Fruit fly (Drosophila melanogaster) whole organism, wandering third instar larva: Measurements from ENCODE around the gene spir.

Experiments
- Abd-B ChIP-seq: fragments of >200 bp; optimal IDR thresholded peaks from 2 replicates; lab custom pipeline; 2017; ENCODE audit warnings: missing biosample characterization, missing genetic modification characterization
- CG32264 ChIP-seq: fragments of 200-800 bp; sonication (Bioruptor generic); optimal IDR thresholded peaks from 2 replicates; lab custom pipeline; 2016; ENCODE audit warnings: missing biosample characterization, missing genetic modification characterization
- CG9705 ChIP-seq: fragments of 200-800 bp; sonication (Bioruptor generic); optimal IDR thresholded peaks from 2 replicates; lab custom pipeline; 2018; ENCODE audit warnings: missing biosample characterization, mild to moderate bottlenecking, missing genetic modification characterization
- CrebA ChIP-seq: fragments of 200-800 bp; sonication (Bioruptor generic); optimal IDR thresholded peaks from 2 replicates; lab custom pipeline; 2016; ENCODE audit warnings: missing biosample characterization, mild to moderate bottlenecking, missing genetic modification characterization, borderline replicate concordance
- Dfd ChIP-seq: fragments of >200 bp; optimal IDR thresholded peaks from 2 replicates; lab custom pipeline; 2017; ENCODE audit warnings: missing biosample characterization, missing genetic modification characterization
- GATAd ChIP-seq: sonication (Bioruptor generic); optimal IDR thresholded peaks from 2 replicates; lab custom pipeline; 2016; ENCODE audit warnings: missing biosample characterization, missing genetic modification characterization
- HLH106 ChIP-seq: fragments of 200-800 bp; optimal IDR thresholded peaks from 3 replicates; lab custom pipeline; 2019; ENCODE audit warnings: missing biosample characterization, mild to moderate bottlenecking, missing genetic modification characterization, moderate library complexity
- Hnf4 ChIP-seq: fragments of 200-800 bp; sonication (Bioruptor generic); optimal IDR thresholded peaks from 2 replicates; lab custom pipeline; 2016; ENCODE audit warnings: missing biosample characterization, mild to moderate bottlenecking, missing genetic modification characterization
- Hr78 ChIP-seq: fragments of >200 bp; optimal IDR thresholded peaks from 2 replicates; lab custom pipeline; 2017; ENCODE audit warnings: missing biosample characterization, missing genetic modification characterization
- Hr83 ChIP-seq: fragments of 200-300 bp; sonication (Bioruptor generic); optimal IDR thresholded peaks from 2 replicates; lab custom pipeline; 2016; ENCODE audit warnings: missing biosample characterization, mild to moderate bottlenecking, missing genetic modification characterization, moderate library complexity; ENCODE audit not compliant: poor library complexity, severe bottlenecking
- Jra ChIP-seq: sonication (Bioruptor generic); optimal IDR thresholded peaks from 2 replicates; lab custom pipeline; 2016; ENCODE audit warnings: missing biosample characterization, missing genetic modification characterization
- Mio ChIP-seq: sonication (Bioruptor generic); optimal IDR thresholded peaks from 2 replicates; lab custom pipeline; 2016; ENCODE audit warnings: missing biosample characterization, missing genetic modification characterization
- Myc ChIP-seq: fragments of >200 bp; optimal IDR thresholded peaks from 2 replicates; lab custom pipeline; 2017
- OdsH ChIP-seq: fragments of 200-800 bp; sonication (Bioruptor generic); optimal IDR thresholded peaks from 2 replicates; lab custom pipeline; 2016; ENCODE audit warnings: missing biosample characterization, mild to moderate bottlenecking, missing genetic modification characterization
- br ChIP-seq: fragments of 200-800 bp; sonication (Bioruptor generic); optimal IDR thresholded peaks from 2 replicates; lab custom pipeline; 2016; ENCODE audit warnings: missing biosample characterization, missing genetic modification characterization
- dl ChIP-seq, 2 experiments: fragments of 175-275, 200-275 bp in 1 of 2; fragments of 200-275 bp in 1 of 2; sonication (Bioruptor generic); optimal IDR thresholded peaks; lab custom pipeline; 2018; ENCODE audit warnings: mild to moderate bottlenecking in 2 of 2, missing biosample characterization in 2 of 2, missing genetic modification characterization in 2 of 2, moderate library complexity in 2 of 2; ENCODE audit not compliant: partially characterized antibody in 2 of 2, insufficient read depth in 1 of 2
- dmrt93B ChIP-seq: fragments of 200-800 bp; sonication (Bioruptor generic); optimal IDR thresholded peaks from 2 replicates; lab custom pipeline; 2018; ENCODE audit warnings: missing biosample characterization, mild to moderate bottlenecking, missing genetic modification characterization
- dsf ChIP-seq: sonication (Bioruptor generic); optimal IDR thresholded peaks from 2 replicates; lab custom pipeline; 2016; ENCODE audit warnings: missing biosample characterization, missing genetic modification characterization, borderline replicate concordance
- foxo ChIP-seq, 2 experiments: fragments of 200-800 bp; sonication (Bioruptor generic); optimal IDR thresholded peaks; 2 replicates in 1 of 2; 3 replicates in 1 of 2; lab custom pipeline; 2016 to 2017; ENCODE audit warnings: missing biosample characterization in 2 of 2, missing genetic modification characterization in 2 of 2
- fru ChIP-seq: fragments of 200-800 bp; sonication (Bioruptor generic); optimal IDR thresholded peaks from 3 replicates; lab custom pipeline; 2016; ENCODE audit warnings: missing biosample characterization, mild to moderate bottlenecking, missing genetic modification characterization
- h ChIP-seq: fragments of 200-800 bp; sonication (Bioruptor generic); optimal IDR thresholded peaks from 3 replicates; lab custom pipeline; 2016; ENCODE audit warnings: missing biosample characterization, mild to moderate bottlenecking, missing genetic modification characterization
- lola ChIP-seq: fragments of >200 bp; optimal IDR thresholded peaks from 2 replicates; lab custom pipeline; 2017; ENCODE audit warnings: missing biosample characterization, missing genetic modification characterization
- psq ChIP-seq: fragments of 200-800 bp; sonication (Bioruptor generic); optimal IDR thresholded peaks from 3 replicates; lab custom pipeline; 2017; ENCODE audit warnings: missing biosample characterization, mild to moderate bottlenecking, missing genetic modification characterization, moderate library complexity
- rgr ChIP-seq: fragments of 200-800 bp; sonication (Bioruptor generic); optimal IDR thresholded peaks from 3 replicates; lab custom pipeline; 2016; ENCODE audit warnings: missing biosample characterization, mild to moderate bottlenecking, missing genetic modification characterization
- sage ChIP-seq: fragments of 200-800 bp; sonication (Bioruptor generic); optimal IDR thresholded peaks from 2 replicates; lab custom pipeline; 2016; ENCODE audit warnings: missing biosample characterization, mild to moderate bottlenecking, missing genetic modification characterization
- sv ChIP-seq: fragments of 200-800 bp; sonication (Bioruptor generic); optimal IDR thresholded peaks from 3 replicates; lab custom pipeline; 2016; ENCODE audit warnings: missing biosample characterization, missing genetic modification characterization
- usp ChIP-seq: fragments of >200 bp; optimal IDR thresholded peaks from 2 replicates; lab custom pipeline; 2017; ENCODE audit warnings: missing biosample characterization, missing genetic modification characterization

The spir gene

dm6 chr2L:20381329-20381728, 70.3 kb downstream of the spir start:
- TF ChIP-seq Myc (no peak), dsf (GFP tag; lab: Kevin White, UChicago) (no peak), Abd-B (GFP tag; lab: Kevin White, UChicago) (no peak), sv (GFP tag; lab: Kevin White, UChicago) (no peak), Mio (GFP tag; lab: Kevin White, UChicago) (no peak), Jra (GFP tag; lab: Kevin White, UChicago) (no peak), sage (GFP tag; lab: Kevin White, UChicago) (no peak), Hr78 (GFP tag; lab: Kevin White, UChicago) (no peak), dmrt93B (GFP tag; lab: Kevin White, UChicago) (no peak)

- TF ChIP-seq fru (GFP tag; lab: Kevin White, UChicago) (no peak), Hr83 (no peak), lola (no peak), dl (GFP tag; optimal IDR thresholded peaks at IDR 0.05; lab: Kevin White, UChicago; ENCODE audit: insufficient read depth in 1 of 2, partially characterized antibody in 2 of 2) (no peak), Dfd (GFP tag; lab: Kevin White, UChicago) (no peak), dmrt93B (GFP tag; lab: Kevin White, UChicago) (no peak), HLH106 (tag; lab: Kevin White, UChicago) (no peak), br (no peak), psq (GFP tag; lab: Kevin White, UChicago) (no peak), GATAd (GFP tag; lab: Kevin White, UChicago) (no peak), usp (no peak), OdsH (GFP tag; lab: Kevin White, UChicago) (no peak), Abd-B (GFP tag; lab: Kevin White, UChicago) (no peak), Jra (GFP tag; lab: Kevin White, UChicago) (no peak), dsf (GFP tag; lab: Kevin White, UChicago) (no peak), CG32264 (GFP tag; lab: Kevin White, UChicago) (no peak), h (GFP tag; lab: Kevin White, UChicago) (no peak), CG9705 (GFP tag; lab: Kevin White, UChicago) (no peak), rgr (no peak), sv (GFP tag; lab: Kevin White, UChicago) (no peak)
Observed at dm6 chr2L:20382141-20382815, 71.3 kb downstream of the spir start, which contains the start of gene CG16798. TSS of gene CG16798 (minus strand) at chr2L:20382356.

- TF ChIP-seq br (no peak), fru (GFP tag; lab: Kevin White, UChicago) (no peak), rgr (peak; percentile 46), Hnf4 (peak; percentile 7), HLH106 (tag; lab: Kevin White, UChicago) (peak; percentile 1), OdsH (GFP tag; lab: Kevin White, UChicago) (peak; percentile 13), foxo (GFP tag; optimal IDR thresholded peaks at IDR 0.05; lab: Kevin White, UChicago) (peak in 1 of 2 experiments; percentile 21), h (GFP tag; lab: Kevin White, UChicago) (peak; percentile 18), CrebA (no peak), Hr83 (peak; percentile 21)
Observed at dm6 chr2L:20390004-20390403, 79.0 kb downstream of the spir start.

- no peak for TF ChIP-seq Hr83
- TF ChIP-seq sv (GFP tag; lab: Kevin White, UChicago) = no peak
- TF ChIP-seq, all 38 proteins: peak for 0
Observed at dm6 chr2L:20397032-20397431, 86.0 kb downstream of the spir start.
